Worm (Caenorhabditis elegans) whole organism, L4 larva: ENCODE results near the gene R13H4.7.

Experiments used
- R02D3.7 ChIP-seq: fragments of 150-350 bp; sonication (generic microtip); optimal IDR thresholded peaks from 3 replicates; lab custom pipeline; 2014; ENCODE audit warnings: missing biosample characterization, missing genetic modification characterization
- Y48G9A.11 ChIP-seq: fragments of 200-800 bp; sonication (Bioruptor generic); IDR thresholded peaks from 2 replicates; pipeline ENCODE4 v1.3.6; 2022; ENCODE audit warnings: missing genetic modification reagents, missing genetic modification characterization, missing compliant biosample characterization
- ama-1 ChIP-seq: fragments of 150-350 bp; optimal IDR thresholded peaks from 2 replicates; lab custom pipeline; 2014; ENCODE audit warnings: inconsistent platforms, mixed read lengths
- egl-27 ChIP-seq: sonication (generic microtip); optimal IDR thresholded peaks from 3 replicates; lab custom pipeline; 2017; ENCODE audit warnings: missing biosample characterization, missing genetic modification reagents, missing genetic modification characterization
- mxl-2 ChIP-seq: fragments of 200-800 bp; sonication (Bioruptor generic); conservative IDR thresholded peaks from 2 replicates; pipeline ENCODE4 v1.3.6; 2022; ENCODE audit warnings: missing genetic modification reagents, missing genetic modification characterization, missing compliant biosample characterization
- mxl-3 ChIP-seq: fragments of 200-800 bp; sonication (Bioruptor generic); optimal IDR thresholded peaks from 2 replicates; lab custom pipeline; 2018; ENCODE audit warnings: mild to moderate bottlenecking, missing genetic modification characterization, missing compliant biosample characterization
- nhr-237 ChIP-seq: sonication (generic microtip); optimal IDR thresholded peaks from 2 replicates; lab custom pipeline; 2017; ENCODE audit warnings: missing biosample characterization, missing genetic modification characterization

DNA sequence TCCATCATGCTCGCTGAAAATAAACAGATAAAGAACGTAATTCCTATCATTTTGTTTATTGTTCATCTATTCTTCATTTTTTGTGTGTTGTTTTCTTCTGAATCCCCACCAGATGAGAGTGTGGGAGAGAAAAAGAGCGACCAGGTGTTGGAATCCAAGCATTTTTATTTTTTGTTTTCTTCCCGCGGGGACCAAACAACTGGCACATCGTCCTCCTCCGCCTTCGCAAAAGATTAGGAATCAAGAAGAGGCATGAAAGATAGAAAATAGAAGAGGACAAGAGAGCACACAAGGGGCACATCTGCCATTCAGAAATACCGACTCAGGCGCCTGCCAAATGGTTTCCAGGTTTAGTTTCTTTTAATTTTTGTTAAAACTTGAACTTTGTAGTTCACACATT lies 32.0 kb downstream of the R13H4.7 start, which contains the start of gene R13H4.2:
- no peak for TF ChIP-seq Y48G9A.11 (GFP tag; lab: Robert Waterston, UW)
- no peak for TF ChIP-seq egl-27 (tag; lab: Kevin White, UChicago)
- TF ChIP-seq mxl-3 (GFP tag; lab: Kevin White, UChicago): no peak
- no peak for TF ChIP-seq nhr-237 (tag; lab: Kevin White, UChicago)
- no peak for TF ChIP-seq R02D3.7 (tag; lab: Kevin White, UChicago)
- TF ChIP-seq mxl-2 (GFP tag; lab: Robert Waterston, UW): no peak
- no peak for TF ChIP-seq ama-1 (lab: Kevin White, UChicago)
